Fruit fly (Drosophila melanogaster): ENCODE data around the gene Top2.
A peak's percentile ranks its signal among the peaks of the same experiment; 100 is the strongest.

The Top2 gene

DNA sequence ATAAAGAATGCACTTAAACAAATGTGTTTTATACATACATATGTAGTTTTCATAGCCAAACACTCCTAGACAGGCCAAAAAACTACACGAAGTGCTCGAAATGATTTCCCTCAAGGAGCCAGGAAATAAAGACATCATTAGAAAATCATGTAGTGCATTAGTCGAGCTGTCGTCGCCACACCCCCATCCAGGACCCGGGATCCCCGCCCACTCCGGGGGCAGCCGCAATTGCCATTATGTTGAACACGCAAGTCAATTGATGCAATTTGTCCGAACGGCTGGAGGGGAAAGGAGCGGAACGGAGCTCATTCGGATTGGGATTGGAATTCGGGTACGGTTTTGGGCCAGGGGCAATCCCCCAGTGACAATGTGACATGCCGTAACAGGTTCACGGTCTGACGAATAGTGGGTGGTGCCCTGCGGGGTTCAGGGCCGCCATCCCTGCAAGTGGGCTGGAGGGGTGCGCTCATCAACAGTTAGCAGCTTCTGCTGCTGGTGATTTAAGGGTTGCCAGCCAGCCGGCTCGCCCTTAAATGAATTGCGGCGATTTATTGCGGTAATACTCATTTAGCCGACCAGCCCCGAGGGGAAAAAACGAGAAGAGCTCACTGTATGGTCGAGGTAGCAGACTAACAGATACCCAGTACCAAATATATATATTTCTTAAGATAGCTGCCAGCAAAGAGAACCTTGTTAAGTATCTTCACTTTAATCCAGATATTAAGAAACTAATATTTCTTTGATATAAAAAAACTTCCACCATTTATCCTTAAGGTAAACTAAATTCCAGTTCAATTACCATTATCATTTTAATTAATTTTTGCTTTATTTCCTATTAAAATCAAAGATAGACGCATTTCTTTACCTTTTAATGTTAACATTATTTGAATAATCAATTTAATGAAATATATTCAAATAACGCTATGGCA, 27.4 kb upstream of the Top2 start:
- TF ChIP-seq Snoo (tag; optimal IDR thresholded peaks at IDR 0.05) (no peak), CG8301 (tag; optimal IDR thresholded peaks at IDR 0.05) (no peak), CG12605 (GFP tag; IDR thresholded peaks at IDR 0.05) (no peak), CG4496 (GFP tag; IDR thresholded peaks at IDR 0.05) (no peak), CG9948 (tag; optimal IDR thresholded peaks at IDR 0.05) (no peak), CG34367 (tag; optimal IDR thresholded peaks at IDR 0.05) (no peak), CG15710 (tag; optimal IDR thresholded peaks at IDR 0.05) (no peak), Pif1A (GFP tag; optimal IDR thresholded peaks at IDR 0.05) (no peak)

- no peak for TF ChIP-seq Ets98B (GFP tag; IDR thresholded peaks at IDR 0.05)
- no peak for TF ChIP-seq D1 (tag; optimal IDR thresholded peaks at IDR 0.05)
- TF ChIP-seq CG15710 (tag; optimal IDR thresholded peaks at IDR 0.05), result no peak
- no peak for TF ChIP-seq rn (GFP tag; IDR thresholded peaks at IDR 0.05)
- TF ChIP-seq CG14655 (GFP tag; optimal IDR thresholded peaks at IDR 0.05), result no peak
- TF ChIP-seq CG17806 (tag; optimal IDR thresholded peaks at IDR 0.05), result no peak
- TF ChIP-seq CG9948 (tag; optimal IDR thresholded peaks at IDR 0.05), result no peak
- no peak for TF ChIP-seq Pif1A (GFP tag; optimal IDR thresholded peaks at IDR 0.05)
- TF ChIP-seq Snoo (tag; optimal IDR thresholded peaks at IDR 0.05), result no peak
- no peak for TF ChIP-seq gl (tag; optimal IDR thresholded peaks at IDR 0.05)
- no peak for TF ChIP-seq Pif1B (GFP tag; optimal IDR thresholded peaks at IDR 0.05)
- TF ChIP-seq CG10348 (GFP tag; IDR thresholded peaks at IDR 0.05), result no peak
- no peak for TF ChIP-seq CG12605 (GFP tag; IDR thresholded peaks at IDR 0.05)
- no peak for TF ChIP-seq CG8159 (tag; optimal IDR thresholded peaks at IDR 0.05)
- TF ChIP-seq fd96Ca (GFP tag; IDR thresholded peaks at IDR 0.05), result no peak
- TF ChIP-seq CG13204 (GFP tag; optimal IDR thresholded peaks at IDR 0.05), result no peak
- TF ChIP-seq CG32121 (GFP tag; IDR thresholded peaks at IDR 0.05), result no peak
- no peak for TF ChIP-seq CG34367 (tag; optimal IDR thresholded peaks at IDR 0.05)
- no peak for TF ChIP-seq CG8301 (tag; optimal IDR thresholded peaks at IDR 0.05)
- TF ChIP-seq EcR (GFP tag; optimal IDR thresholded peaks at IDR 0.05), result no peak
Observed at dm6 chr2L:19479249-19479984, 26.1 kb upstream of the Top2 start.

DNA sequence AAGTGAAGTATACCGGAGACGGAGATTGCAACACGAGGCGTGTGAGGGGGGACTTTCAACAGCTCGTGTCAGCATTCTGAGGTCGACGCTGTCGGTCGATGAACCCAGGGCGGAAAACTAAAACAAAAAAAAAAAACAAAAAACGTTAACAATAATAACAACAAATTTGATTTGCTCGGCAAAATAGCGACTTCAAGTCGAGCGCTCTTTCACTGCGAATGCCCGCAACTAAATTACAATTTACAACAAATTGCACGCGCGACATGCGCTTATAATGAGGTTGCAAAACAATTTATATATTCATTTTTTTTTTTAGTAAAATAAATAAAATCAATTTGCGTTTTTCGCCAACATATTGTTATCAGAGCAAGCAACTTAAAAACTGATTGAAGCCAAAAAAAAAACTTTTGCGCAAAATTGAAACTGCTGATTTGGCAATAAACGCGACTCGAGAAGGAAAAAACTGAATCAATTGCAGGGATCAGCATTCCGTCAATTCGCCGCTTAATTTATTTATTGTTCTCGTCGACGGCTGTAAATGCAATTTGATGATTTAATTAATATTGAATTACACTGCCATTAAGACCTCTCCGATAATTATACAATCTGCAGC, 20.2 kb upstream of the Top2 start:
- TF ChIP-seq CG9948 (tag; optimal IDR thresholded peaks at IDR 0.05), result no peak
- TF ChIP-seq Ets98B (GFP tag; IDR thresholded peaks at IDR 0.05), result no peak
- TF ChIP-seq EcR (GFP tag; optimal IDR thresholded peaks at IDR 0.05), result no peak
- no peak for TF ChIP-seq fd96Ca (GFP tag; IDR thresholded peaks at IDR 0.05)
- no peak for TF ChIP-seq CG4496 (GFP tag; IDR thresholded peaks at IDR 0.05)
- TF ChIP-seq CG17806 (tag; optimal IDR thresholded peaks at IDR 0.05), result no peak
- no peak for TF ChIP-seq CG12605 (GFP tag; IDR thresholded peaks at IDR 0.05)
- TF ChIP-seq CG8159 (tag; optimal IDR thresholded peaks at IDR 0.05), result no peak
- no peak for TF ChIP-seq CG14655 (GFP tag; optimal IDR thresholded peaks at IDR 0.05)
- no peak for TF ChIP-seq CG15710 (tag; optimal IDR thresholded peaks at IDR 0.05)
- no peak for TF ChIP-seq D1 (tag; optimal IDR thresholded peaks at IDR 0.05)
- TF ChIP-seq CG32121 (GFP tag; IDR thresholded peaks at IDR 0.05), result no peak
- no peak for TF ChIP-seq gl (tag; optimal IDR thresholded peaks at IDR 0.05)
- TF ChIP-seq Snoo (tag; optimal IDR thresholded peaks at IDR 0.05), result no peak
- TF ChIP-seq Pif1B (GFP tag; optimal IDR thresholded peaks at IDR 0.05), result no peak
- TF ChIP-seq Pif1A (GFP tag; optimal IDR thresholded peaks at IDR 0.05), result no peak

DNA sequence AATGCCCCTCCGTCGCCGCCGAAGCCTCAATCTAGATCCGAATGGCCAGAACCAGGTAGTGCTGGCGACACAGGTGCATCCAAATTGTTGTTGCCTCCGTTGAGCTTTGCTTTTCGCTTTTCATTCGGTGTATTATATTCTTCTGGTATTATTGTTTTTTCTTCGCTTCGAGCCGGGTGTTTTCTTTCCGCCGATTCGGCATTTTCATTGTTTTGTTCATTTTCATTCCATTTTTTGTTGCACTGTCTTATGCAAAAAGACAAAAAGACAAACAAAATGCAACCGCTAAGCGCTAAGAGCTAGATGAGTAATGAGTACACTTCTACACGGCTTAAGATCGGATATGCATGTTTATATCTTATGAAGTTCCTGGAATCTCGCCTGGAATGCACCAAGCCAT, 19.0 kb upstream of the Top2 start:
- TF ChIP-seq Pif1A (GFP tag; optimal IDR thresholded peaks at IDR 0.05), result no peak
- TF ChIP-seq CG9948 (tag; optimal IDR thresholded peaks at IDR 0.05), result no peak
- TF ChIP-seq CG14655 (GFP tag; optimal IDR thresholded peaks at IDR 0.05), result no peak
- TF ChIP-seq CG8159 (tag; optimal IDR thresholded peaks at IDR 0.05), result no peak
- TF ChIP-seq CG13204 (GFP tag; optimal IDR thresholded peaks at IDR 0.05), result no peak
- TF ChIP-seq CG32121 (GFP tag; IDR thresholded peaks at IDR 0.05), result no peak
- TF ChIP-seq Snoo (tag; optimal IDR thresholded peaks at IDR 0.05), result no peak
- TF ChIP-seq CG12605 (GFP tag; IDR thresholded peaks at IDR 0.05), result no peak
- no peak for TF ChIP-seq fd96Ca (GFP tag; IDR thresholded peaks at IDR 0.05)
- no peak for TF ChIP-seq rn (GFP tag; IDR thresholded peaks at IDR 0.05)
- TF ChIP-seq EcR (GFP tag; optimal IDR thresholded peaks at IDR 0.05), result no peak

DNA sequence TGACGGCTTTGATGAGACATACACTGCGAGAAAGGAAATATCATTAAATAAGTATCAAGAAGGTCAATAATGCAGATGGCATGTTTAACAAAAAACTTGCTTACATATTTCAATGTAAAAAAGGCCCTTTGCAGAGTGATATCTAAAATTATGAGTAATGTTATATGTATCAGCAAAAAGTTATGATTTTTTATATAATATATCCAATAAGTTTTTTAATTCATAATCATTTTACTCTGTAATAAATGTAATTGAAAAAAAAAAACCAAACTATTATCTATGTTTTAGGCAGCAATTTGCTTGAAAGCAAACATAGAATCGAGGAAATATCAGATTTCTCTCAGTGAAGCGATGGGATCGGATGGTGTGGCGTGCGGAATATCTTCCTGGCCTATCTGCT, 16.5 kb upstream of the Top2 start:
- TF ChIP-seq Ets98B (GFP tag; IDR thresholded peaks at IDR 0.05) (no peak), Snoo (tag; optimal IDR thresholded peaks at IDR 0.05) (no peak), fd96Ca (GFP tag; IDR thresholded peaks at IDR 0.05) (no peak), CG17806 (tag; optimal IDR thresholded peaks at IDR 0.05) (no peak), CG8159 (tag; optimal IDR thresholded peaks at IDR 0.05) (peak; percentile 41), CG9948 (tag; optimal IDR thresholded peaks at IDR 0.05) (no peak)

All from whole organism, pupa.